Worm (Caenorhabditis elegans): Measurements from ENCODE around the gene srz-95.

- no peak for TF ChIP-seq tbx-11 (GFP tag; IDR thresholded peaks at IDR 0.05)
- no peak for TF ChIP-seq ama-1 (optimal IDR thresholded peaks at IDR 0.05)
- no peak for TF ChIP-seq hnd-1 (tag; optimal IDR thresholded peaks at IDR 0.05)
- TF ChIP-seq tbx-37 (GFP tag; conservative IDR thresholded peaks at IDR 0.05) = no peak
- TF ChIP-seq tra-4 (tag; optimal IDR thresholded peaks at IDR 0.05) = no peak
- no peak for TF ChIP-seq F13C5.2 (tag; optimal IDR thresholded peaks at IDR 0.05)
- TF ChIP-seq B0310.2 (tag; optimal IDR thresholded peaks at IDR 0.05) = no peak
- TF ChIP-seq hmbx-1 (tag; optimal IDR thresholded peaks at IDR 0.05) = no peak
- TF ChIP-seq ceh-13 (GFP tag; optimal IDR thresholded peaks at IDR 0.05) = no peak
- TF ChIP-seq hmg-4 (GFP tag; optimal IDR thresholded peaks at IDR 0.05) = no peak
Observed at ce11 chrV:16974919-16975318, 16.9 kb upstream of the srz-95 start, which contains the start of gene srx-54.

Data from whole organism, early embryonic.